Worm (Caenorhabditis elegans): ENCODE data around the gene T26A5.6.

Gene T26A5.6

DNA sequence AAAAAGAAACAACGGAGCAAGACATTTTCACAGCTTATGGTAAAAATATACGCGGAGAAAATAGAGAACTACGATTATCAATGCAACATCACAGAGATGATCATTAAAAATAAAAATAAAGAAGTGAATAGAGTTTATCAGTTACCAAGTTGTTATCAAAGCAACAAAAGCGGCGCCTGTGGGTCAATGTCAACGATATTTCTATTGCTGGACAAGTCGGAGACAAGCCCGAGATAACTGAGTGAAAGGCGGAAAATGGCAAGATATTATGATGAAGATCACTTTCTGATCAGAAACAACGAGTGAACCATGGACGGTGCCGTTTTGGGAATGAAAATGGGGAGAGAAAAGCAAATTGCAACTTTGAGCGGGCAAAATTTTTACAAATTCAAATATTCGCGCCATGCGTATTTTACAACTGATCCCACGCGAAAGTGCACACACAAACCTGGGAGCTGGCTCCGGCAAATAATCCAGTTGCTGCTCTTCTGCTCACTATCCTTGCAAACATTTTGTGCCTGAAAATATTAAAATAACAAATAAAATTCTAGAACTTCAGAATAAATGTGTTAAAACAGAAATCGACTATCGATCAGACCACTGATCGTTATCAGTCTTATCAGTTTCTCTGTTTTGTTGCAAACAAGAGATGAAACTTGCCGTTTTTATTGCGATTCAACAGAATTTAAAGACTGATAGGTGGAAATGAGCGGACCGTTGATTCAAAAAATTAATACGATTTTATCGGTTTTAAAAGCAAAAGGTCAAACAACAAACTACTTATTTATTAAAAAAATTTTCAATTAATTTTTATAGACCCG lies 8.0 kb downstream of the T26A5.6 start, which contains the start of gene mel-32:
mel-32 (minus strand) TSS at position 696 of the 821 bp plus-strand sequence.
- TF ChIP-seq fos-1 (tag; optimal IDR thresholded peaks at IDR 0.05) (no peak), sup-37 (GFP tag; optimal IDR thresholded peaks at IDR 0.05) (no peak), mef-2 (tag; optimal IDR thresholded peaks at IDR 0.05) (no peak), nhr-71 (tag; optimal IDR thresholded peaks at IDR 0.05) (peak; percentile 41), ceh-88 (GFP tag; IDR thresholded peaks at IDR 0.05) (no peak), tlp-1 (tag; optimal IDR thresholded peaks at IDR 0.05) (no peak), efl-1 (optimal IDR thresholded peaks at IDR 0.05) (peak; percentile 81 to 84), efl-1 (GFP tag; optimal IDR thresholded peaks at IDR 0.05 in 1 of 2) (peak; percentile 84 to 98), nhr-84 (tag; optimal IDR thresholded peaks at IDR 0.05) (no peak), pax-3 (tag; optimal IDR thresholded peaks at IDR 0.05) (no peak), xbp-1 (tag; optimal IDR thresholded peaks at IDR 0.05) (no peak), elt-3 (tag; optimal IDR thresholded peaks at IDR 0.05) (peak in 1 of 6 experiments; percentile 67), hlh-17 (GFP tag; optimal IDR thresholded peaks at IDR 0.05; ENCODE audit: borderline replicate concordance) (no peak), lin-35 (GFP tag; optimal IDR thresholded peaks at IDR 0.05) (peak; percentile 65 to 76), vab-15 (tag; optimal IDR thresholded peaks at IDR 0.05) (no peak), ztf-4 (tag; optimal IDR thresholded peaks at IDR 0.05) (no peak), blmp-1 (tag; optimal IDR thresholded peaks at IDR 0.05) (peak; percentile 84), lsy-2 (tag; optimal IDR thresholded peaks at IDR 0.05) (peak in 1 of 2 experiments; percentile 55), nhr-19 (GFP tag; conservative IDR thresholded peaks at IDR 0.05) (peak; percentile 38), zip-4 (GFP tag; optimal IDR thresholded peaks at IDR 0.05) (no peak), ceh-82 (tag; optimal IDR thresholded peaks at IDR 0.05) (peak in 1 of 3 experiments; percentile 15), swsn-7 (tag; optimal IDR thresholded peaks at IDR 0.05) (no peak), elt-2 (tag; optimal IDR thresholded peaks at IDR 0.05) (peak; percentile 51), alr-1 (tag; optimal IDR thresholded peaks at IDR 0.05; ENCODE audit: borderline replicate concordance) (no peak), lin-13 (GFP tag; optimal IDR thresholded peaks at IDR 0.05) (peak; percentile 1), hpl-2 (GFP tag; optimal IDR thresholded peaks at IDR 0.05) (no peak), lir-3 (tag; optimal IDR thresholded peaks at IDR 0.05; ENCODE audit: poor library complexity) (no peak), snu-23 (GFP tag; optimal IDR thresholded peaks at IDR 0.05) (peak; percentile 26), irx-1 (tag; optimal IDR thresholded peaks at IDR 0.05) (no peak), nhr-85 (tag) (peak; percentile 12), pag-3 (tag; optimal IDR thresholded peaks at IDR 0.05; ENCODE audit: borderline replicate concordance, insufficient read depth) (no peak), ceh-8 (GFP tag; optimal IDR thresholded peaks at IDR 0.05) (no peak), lin-14 (GFP tag; optimal IDR thresholded peaks at IDR 0.05) (no peak), efl-3 (GFP tag; optimal IDR thresholded peaks at IDR 0.05) (no peak), rnt-1 (tag; optimal IDR thresholded peaks at IDR 0.05) (peak; percentile 37), ztf-11 (tag; optimal IDR thresholded peaks at IDR 0.05) (no peak), mdl-1 (tag; optimal IDR thresholded peaks at IDR 0.05) (no peak), mep-1 (tag; optimal IDR thresholded peaks at IDR 0.05) (no peak), nhr-47 (tag; optimal IDR thresholded peaks at IDR 0.05) (peak; percentile 20), unc-86 (tag; optimal IDR thresholded peaks at IDR 0.05) (no peak), nhr-20 (tag; optimal IDR thresholded peaks at IDR 0.05) (peak; percentile 36), dpl-1 (GFP tag; optimal IDR thresholded peaks at IDR 0.05) (peak; percentile 71 to 83 (median 75)), mab-9 (GFP tag; IDR thresholded peaks at IDR 0.05) (no peak), aly-2 (tag; optimal IDR thresholded peaks at IDR 0.05) (no peak), jun-1 (tag; optimal IDR thresholded peaks at IDR 0.05) (no peak), grh-1 (GFP tag; IDR thresholded peaks at IDR 0.05) (no peak), F16B12.6 (tag; optimal IDR thresholded peaks at IDR 0.05) (peak; percentile 76), unc-130 (tag; optimal IDR thresholded peaks at IDR 0.05) (no peak), ces-1 (GFP tag; optimal IDR thresholded peaks at IDR 0.05) (no peak), egl-27 (tag; optimal IDR thresholded peaks at IDR 0.05) (no peak)

Measured in whole organism, L1 larva.